Worm (Caenorhabditis elegans) whole organism, late embryonic: ENCODE data around the gene him-4.

Experiments used
- C38D4.7 ChIP-seq: fragments of 200-800 bp; sonication (Bioruptor generic); optimal IDR thresholded peaks from 2 replicates; lab custom pipeline; 2018; ENCODE audit warnings: mild to moderate bottlenecking, missing genetic modification characterization, moderate library complexity, missing compliant biosample characterization
- F13H6.1 ChIP-seq: sonication (generic microtip); optimal IDR thresholded peaks from 2 replicates; lab custom pipeline; 2016; ENCODE audit warnings: missing genetic modification characterization, missing compliant biosample characterization
- T23F11.4 ChIP-seq: fragments of 200-800 bp; sonication (Bioruptor generic); optimal IDR thresholded peaks from 2 replicates; lab custom pipeline; 2018; ENCODE audit warnings: mild to moderate bottlenecking, missing genetic modification characterization, missing compliant biosample characterization
- ama-1 ChIP-seq: fragments of 150-350 bp; optimal IDR thresholded peaks from 2 replicates; lab custom pipeline; 2014
- ceh-18 ChIP-seq: sonication (generic microtip); optimal IDR thresholded peaks from 2 replicates; lab custom pipeline; 2016; ENCODE audit warnings: missing genetic modification characterization, missing compliant biosample characterization
- ceh-19 ChIP-seq: fragments of 200-800 bp; sonication (Bioruptor generic); optimal IDR thresholded peaks from 2 replicates; lab custom pipeline; 2018; ENCODE audit warnings: mild to moderate bottlenecking, missing genetic modification characterization, missing compliant biosample characterization
- ceh-2 ChIP-seq: sonication (generic microtip); optimal IDR thresholded peaks from 2 replicates; lab custom pipeline; 2016; ENCODE audit warnings: missing genotype, missing genetic modification characterization, missing compliant biosample characterization
- ceh-24 ChIP-seq: sonication (generic microtip); optimal IDR thresholded peaks from 2 replicates; lab custom pipeline; 2016; ENCODE audit warnings: mild to moderate bottlenecking, missing genetic modification characterization, missing compliant biosample characterization
- ceh-30 ChIP-seq: fragments of 150-350 bp; optimal IDR thresholded peaks from 2 replicates; lab custom pipeline; 2014; ENCODE audit warnings: missing biosample characterization, missing genetic modification characterization
- ceh-31 ChIP-seq: sonication (generic microtip); optimal IDR thresholded peaks from 2 replicates; lab custom pipeline; 2016; ENCODE audit warnings: missing genetic modification characterization, missing compliant biosample characterization
- ceh-34 ChIP-seq: sonication (generic microtip); optimal IDR thresholded peaks from 2 replicates; lab custom pipeline; 2016; ENCODE audit warnings: mild to moderate bottlenecking, missing genetic modification characterization, missing compliant biosample characterization
- ceh-45 ChIP-seq: fragments of 200-800 bp; sonication (Bioruptor generic); IDR thresholded peaks from 2 replicates; pipeline ENCODE4 v1.3.6; 2022; ENCODE audit warnings: missing genetic modification reagents, missing genetic modification characterization, missing compliant biosample characterization
- ceh-9 ChIP-seq: sonication (generic microtip); optimal IDR thresholded peaks from 2 replicates; lab custom pipeline; 2016; ENCODE audit warnings: mild to moderate bottlenecking, missing genetic modification characterization, inconsistent platforms, missing compliant biosample characterization
- che-1 ChIP-seq: sonication (generic microtip); optimal IDR thresholded peaks from 2 replicates; lab custom pipeline; 2016; ENCODE audit warnings: mild to moderate bottlenecking, missing genetic modification characterization, missing compliant biosample characterization
- dmd-4 ChIP-seq: sonication (generic microtip); optimal IDR thresholded peaks from 2 replicates; lab custom pipeline; 2016; ENCODE audit warnings: borderline replicate concordance, missing genetic modification characterization, missing compliant biosample characterization
- dve-1 ChIP-seq: sonication (generic microtip); optimal IDR thresholded peaks from 2 replicates; lab custom pipeline; 2017; ENCODE audit warnings: antibody characterized with exemption, mild to moderate bottlenecking, missing genetic modification characterization, missing compliant biosample characterization
- elt-2 ChIP-seq: sonication (generic microtip); optimal IDR thresholded peaks from 2 replicates; lab custom pipeline; 2016; ENCODE audit warnings: missing genetic modification reagents, missing genetic modification characterization, missing compliant biosample characterization
- elt-4 ChIP-seq: sonication (generic microtip); optimal IDR thresholded peaks from 2 replicates; lab custom pipeline; 2016; ENCODE audit warnings: missing genetic modification characterization, missing compliant biosample characterization
- fax-1 ChIP-seq: sonication (generic microtip); optimal IDR thresholded peaks from 2 replicates; lab custom pipeline; 2016; ENCODE audit warnings: missing genotype, missing genetic modification characterization, missing compliant biosample characterization
- fkh-10 ChIP-seq: fragments of 150-350 bp; optimal IDR thresholded peaks from 2 replicates; lab custom pipeline; 2014; ENCODE audit warnings: missing biosample characterization, missing genetic modification reagents, missing genetic modification characterization
- gmeb-2 ChIP-seq: sonication (generic microtip); optimal IDR thresholded peaks from 2 replicates; lab custom pipeline; 2016; ENCODE audit warnings: missing genetic modification characterization, inconsistent platforms, missing compliant biosample characterization
- hlh-13 ChIP-seq: fragments of 200-800 bp; sonication (Bioruptor generic); optimal IDR thresholded peaks from 2 replicates; lab custom pipeline; 2018; ENCODE audit warnings: mild to moderate bottlenecking, missing genetic modification characterization, missing compliant biosample characterization
- hlh-15 ChIP-seq: sonication (generic microtip); optimal IDR thresholded peaks from 2 replicates; lab custom pipeline; 2016; ENCODE audit warnings: missing genetic modification characterization, missing compliant biosample characterization
- hlh-6 ChIP-seq: sonication (generic microtip); optimal IDR thresholded peaks from 2 replicates; lab custom pipeline; 2016; ENCODE audit warnings: missing genotype, missing genetic modification characterization, missing compliant biosample characterization
- hlh-8 ChIP-seq: sonication (generic microtip); optimal IDR thresholded peaks from 2 replicates; lab custom pipeline; 2016; ENCODE audit warnings: missing genotype, missing genetic modification characterization, missing compliant biosample characterization
- lim-6 ChIP-seq: sonication (generic microtip); optimal IDR thresholded peaks from 2 replicates; lab custom pipeline; 2016; ENCODE audit warnings: missing genetic modification characterization, missing compliant biosample characterization
- nfya-1 ChIP-seq: sonication (generic microtip); optimal IDR thresholded peaks from 2 replicates; lab custom pipeline; 2017; ENCODE audit warnings: missing genetic modification characterization, mild to moderate bottlenecking, missing compliant biosample characterization, antibody characterized with exemption, moderate library complexity
- npax-4 ChIP-seq: sonication (generic microtip); optimal IDR thresholded peaks from 2 replicates; lab custom pipeline; 2016; ENCODE audit warnings: missing genetic modification characterization, missing compliant biosample characterization
- pag-3 ChIP-seq: sonication (generic microtip); optimal IDR thresholded peaks from 2 replicates; lab custom pipeline; 2016; ENCODE audit warnings: missing compliant biosample characterization, missing genetic modification characterization, borderline replicate concordance
- pat-9 ChIP-seq: fragments of 200-800 bp; sonication (Bioruptor generic); optimal IDR thresholded peaks from 2 replicates; lab custom pipeline; 2018; ENCODE audit warnings: mild to moderate bottlenecking, missing genetic modification characterization, moderate library complexity, missing compliant biosample characterization
- pax-1 ChIP-seq: fragments of 150-350 bp; optimal IDR thresholded peaks from 2 replicates; lab custom pipeline; 2014; ENCODE audit warnings: missing biosample characterization, missing genetic modification characterization
- pha-2 ChIP-seq: sonication (generic microtip); optimal IDR thresholded peaks from 2 replicates; lab custom pipeline; 2017; ENCODE audit warnings: mild to moderate bottlenecking, missing genetic modification characterization, missing compliant biosample characterization
- pha-4 ChIP-seq: fragments of 150-350 bp; optimal IDR thresholded peaks from 2 replicates; lab custom pipeline; 2018; ENCODE audit warnings: missing biosample characterization, missing genetic modification reagents, missing genetic modification characterization
- pqm-1 ChIP-seq: sonication (generic microtip); optimal IDR thresholded peaks from 2 replicates; lab custom pipeline; 2016; ENCODE audit warnings: missing genetic modification characterization, missing compliant biosample characterization
- pros-1 ChIP-seq: fragments of 150-350 bp; optimal IDR thresholded peaks from 2 replicates; lab custom pipeline; 2014; ENCODE audit warnings: missing biosample characterization, missing genetic modification reagents, missing genetic modification characterization
- ref-2 ChIP-seq: sonication (generic microtip); optimal IDR thresholded peaks from 2 replicates; lab custom pipeline; 2016; ENCODE audit warnings: missing genetic modification characterization, missing compliant biosample characterization
- sox-2 ChIP-seq: fragments of 200-800 bp; sonication (Bioruptor generic); IDR thresholded peaks from 2 replicates; pipeline ENCODE4 v1.3.6; 2022; ENCODE audit warnings: missing genetic modification reagents, missing genetic modification characterization, missing compliant biosample characterization
- sox-4 ChIP-seq: sonication (generic microtip); optimal IDR thresholded peaks from 2 replicates; lab custom pipeline; 2017; ENCODE audit warnings: mild to moderate bottlenecking, missing genetic modification characterization, inconsistent platforms, missing compliant biosample characterization
- syd-9 ChIP-seq: sonication (generic microtip); optimal IDR thresholded peaks from 2 replicates; lab custom pipeline; 2016; ENCODE audit warnings: mild to moderate bottlenecking, missing genetic modification characterization, moderate library complexity, missing compliant biosample characterization
- tbx-2 ChIP-seq: sonication (generic microtip); optimal IDR thresholded peaks from 2 replicates; lab custom pipeline; 2016; ENCODE audit warnings: missing genetic modification characterization, missing compliant biosample characterization
- tbx-7 ChIP-seq: sonication (generic microtip); optimal IDR thresholded peaks from 2 replicates; lab custom pipeline; 2016; ENCODE audit warnings: missing genotype, missing genetic modification characterization, missing compliant biosample characterization
- unc-55 ChIP-seq: sonication (generic microtip); optimal IDR thresholded peaks from 2 replicates; lab custom pipeline; 2017; ENCODE audit warnings: missing biosample characterization, missing genetic modification reagents, missing genetic modification characterization
- ztf-16 ChIP-seq: sonication (generic microtip); optimal IDR thresholded peaks from 2 replicates; lab custom pipeline; 2017; ENCODE audit warnings: missing genetic modification characterization, missing compliant biosample characterization

Gene him-4

DNA sequence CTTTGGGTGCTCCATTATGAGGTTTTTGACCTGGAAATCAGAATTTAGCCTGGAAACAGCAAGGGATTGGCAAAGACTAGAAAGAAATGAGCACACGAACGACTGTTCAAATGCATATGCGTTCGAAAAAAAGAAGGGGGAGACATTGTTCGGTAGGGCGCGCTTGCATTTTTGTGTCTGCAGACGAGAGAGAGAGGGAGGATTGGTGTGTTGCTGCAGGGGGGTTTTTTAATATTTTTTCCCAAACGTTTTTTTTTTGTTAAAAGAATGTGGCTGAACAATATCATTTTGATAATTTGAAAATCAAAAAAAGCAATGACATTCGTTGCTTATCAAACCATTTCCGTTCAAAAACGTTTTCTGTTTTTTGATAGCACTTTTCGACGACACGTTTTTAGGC lies 57.0 kb downstream of the him-4 start, which contains the start of gene T09B9.4:
T09B9.4 (minus strand) TSS at position 30 of the 400 bp plus-strand sequence.
- TF ChIP-seq pqm-1 (tag; lab: Kevin White, UChicago): no peak
- TF ChIP-seq dmd-4: no peak
- no peak for TF ChIP-seq C38D4.7 (GFP tag; lab: Kevin White, UChicago)
- no peak for TF ChIP-seq hlh-6 (tag; lab: Kevin White, UChicago)
- no peak for TF ChIP-seq ref-2 (tag; lab: Kevin White, UChicago)
- no peak for TF ChIP-seq pat-9
- TF ChIP-seq che-1 (tag; lab: Kevin White, UChicago): no peak
- no peak for TF ChIP-seq tbx-2
- no peak for TF ChIP-seq ceh-19 (GFP tag; lab: Kevin White, UChicago)
- no peak for TF ChIP-seq elt-2 (tag; lab: Kevin White, UChicago)
- TF ChIP-seq ceh-9: no peak
- no peak for TF ChIP-seq gmeb-2 (tag; lab: Kevin White, UChicago)

DNA sequence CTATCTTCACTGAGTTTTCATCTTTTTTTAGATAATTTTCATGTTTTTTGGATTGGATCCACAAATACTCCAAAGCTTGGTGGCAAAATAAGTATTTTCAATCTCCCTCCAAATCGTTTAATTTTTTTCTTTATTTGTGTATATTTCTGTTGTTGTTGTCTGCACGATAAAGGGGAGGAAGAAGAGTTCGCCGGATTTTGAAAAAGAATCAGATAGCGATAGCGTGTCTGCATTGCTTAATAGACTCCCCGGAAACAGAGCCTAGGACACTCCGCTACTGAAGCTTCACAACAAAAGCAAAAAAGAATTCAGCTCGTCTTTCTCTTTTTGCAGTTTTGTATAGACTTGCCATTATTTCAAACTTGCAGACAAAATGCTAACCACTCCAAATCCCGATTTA lies 60.1 kb downstream of the him-4 start, which contains the start of gene T09B9.5:
T09B9.5 (plus strand) TSS at position 301 of the 400 bp plus-strand sequence.
- TF ChIP-seq ceh-30 (tag; lab: Kevin White, UChicago) (no peak), T23F11.4 (GFP tag; lab: Kevin White, UChicago) (no peak), hlh-15 (tag; lab: Kevin White, UChicago) (no peak), ama-1 (lab: Kevin White, UChicago) (no peak)

DNA sequence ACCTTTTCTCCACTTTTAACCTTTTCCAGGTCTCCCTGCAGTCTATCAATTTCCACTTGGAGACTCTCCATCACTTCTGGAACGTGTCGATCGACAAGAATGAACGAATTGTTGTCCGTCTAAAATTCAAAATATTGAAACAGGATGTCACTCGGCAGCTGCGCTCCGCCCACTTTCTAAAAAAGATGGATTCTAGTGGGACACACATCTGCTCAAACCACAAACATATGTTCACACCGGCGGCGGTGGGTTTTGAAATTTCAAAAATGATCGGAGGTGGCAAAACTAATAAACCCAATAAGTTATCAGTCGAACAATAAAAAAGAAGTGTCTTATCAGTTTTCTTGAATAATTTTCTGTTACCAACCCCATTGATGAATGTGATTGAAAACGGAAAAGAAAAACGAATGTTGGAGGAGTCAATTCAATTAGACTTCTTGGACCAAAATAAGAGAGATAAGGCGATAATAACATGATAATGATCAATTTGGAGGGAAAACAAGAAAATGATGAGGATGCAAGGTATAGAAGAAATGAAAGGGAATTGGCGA lies 65.1 kb downstream of the him-4 start:
- no peak for TF ChIP-seq npax-4 (tag; lab: Kevin White, UChicago)
- TF ChIP-seq hlh-8 (tag; lab: Kevin White, UChicago): no peak
- no peak for TF ChIP-seq ceh-45 (GFP tag; lab: Robert Waterston, UW)
- no peak for TF ChIP-seq ama-1 (lab: Kevin White, UChicago)
- TF ChIP-seq sox-2: no peak
- no peak for TF ChIP-seq tbx-7 (tag; lab: Kevin White, UChicago)
- TF ChIP-seq F13H6.1 (tag; lab: Kevin White, UChicago): no peak
- TF ChIP-seq ceh-24 (tag; lab: Kevin White, UChicago): no peak
- TF ChIP-seq elt-4 (tag; lab: Kevin White, UChicago): no peak
- TF ChIP-seq ceh-19 (GFP tag; lab: Kevin White, UChicago): no peak
- no peak for TF ChIP-seq ceh-31 (tag; lab: Kevin White, UChicago)
- no peak for TF ChIP-seq hlh-6 (tag; lab: Kevin White, UChicago)
- TF ChIP-seq che-1 (tag; lab: Kevin White, UChicago): no peak
- no peak for TF ChIP-seq hlh-13 (GFP tag; lab: Kevin White, UChicago)
- TF ChIP-seq lim-6 (tag; lab: Kevin White, UChicago): no peak
- TF ChIP-seq fkh-10 (GFP tag; lab: Kevin White, UChicago): no peak
- no peak for TF ChIP-seq C38D4.7 (GFP tag; lab: Kevin White, UChicago)
- TF ChIP-seq nfya-1 (tag; lab: Kevin White, UChicago): no peak

DNA sequence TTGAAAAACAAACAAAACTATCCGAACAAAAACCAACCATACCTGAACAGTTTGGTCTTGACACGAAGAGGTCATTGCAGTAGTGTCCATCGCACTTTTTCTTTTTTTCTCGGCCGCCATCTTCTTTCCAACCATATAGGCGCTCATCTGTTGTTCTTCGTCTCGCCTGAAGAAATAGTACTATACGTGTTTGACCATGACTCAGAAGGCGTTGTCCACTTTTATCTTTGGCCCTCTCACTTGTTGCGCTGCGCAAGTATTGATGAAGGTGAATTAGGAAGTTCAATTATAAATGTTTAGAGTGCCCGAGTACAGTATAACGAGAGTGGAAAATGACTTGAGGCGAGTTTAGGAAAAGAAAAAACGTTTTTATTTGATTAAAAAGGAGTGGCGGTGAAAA lies 68.5 kb downstream of the him-4 start:
- TF ChIP-seq npax-4 (tag; lab: Kevin White, UChicago) (no peak), ceh-30 (tag; lab: Kevin White, UChicago) (no peak), pha-2 (no peak), hlh-6 (tag; lab: Kevin White, UChicago) (no peak), syd-9 (tag; lab: Kevin White, UChicago) (no peak), pqm-1 (tag; lab: Kevin White, UChicago) (no peak), ceh-45 (GFP tag; lab: Robert Waterston, UW) (no peak)
- TF ChIP-seq, all 69 proteins: peak for 0

DNA sequence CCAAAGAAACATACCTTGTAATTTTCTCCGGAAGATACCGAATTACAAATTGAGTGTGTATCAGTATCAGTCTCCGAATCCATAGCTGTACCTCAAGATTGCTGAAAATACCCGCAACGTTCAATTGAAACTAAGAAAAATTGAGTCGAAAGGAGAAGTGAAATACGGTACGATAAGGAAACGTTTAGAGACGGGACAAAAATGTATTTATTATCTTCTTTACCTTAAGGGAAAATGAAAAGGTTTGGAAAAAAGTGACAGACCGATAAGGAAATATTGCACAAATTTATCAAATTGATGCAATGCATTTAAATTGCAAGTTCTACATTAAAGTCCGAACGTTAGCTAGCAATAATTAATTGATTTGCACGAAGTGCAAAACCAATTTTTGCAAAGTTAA lies 71.7 kb downstream of the him-4 start, which contains the start of gene F36G3.1:
F36G3.1 (minus strand) TSS at position 101 of the 400 bp plus-strand sequence.
- no peak for TF ChIP-seq dve-1 (tag; lab: Kevin White, UChicago)
- no peak for TF ChIP-seq ref-2 (tag; lab: Kevin White, UChicago)
- TF ChIP-seq ceh-2 (tag; lab: Kevin White, UChicago): no peak
- no peak for TF ChIP-seq fax-1 (tag; lab: Kevin White, UChicago)
- no peak for TF ChIP-seq pax-1
- TF ChIP-seq pros-1 (tag; lab: Kevin White, UChicago): no peak
- no peak for TF ChIP-seq fkh-10 (GFP tag; lab: Kevin White, UChicago)
- no peak for TF ChIP-seq unc-55 (GFP tag; lab: Kevin White, UChicago)
- TF ChIP-seq ceh-34 (tag; lab: Kevin White, UChicago): no peak
- TF ChIP-seq pha-4 (tag; lab: Kevin White, UChicago): no peak
- no peak for TF ChIP-seq lim-6 (tag; lab: Kevin White, UChicago)
- no peak for TF ChIP-seq sox-4 (tag; lab: Kevin White, UChicago)
- TF ChIP-seq ztf-16 (tag; lab: Kevin White, UChicago): no peak
- no peak for TF ChIP-seq ama-1 (lab: Kevin White, UChicago)
- no peak for TF ChIP-seq ceh-18 (tag; lab: Kevin White, UChicago)
- TF ChIP-seq pag-3 (tag; lab: Kevin White, UChicago): no peak
- no peak for TF ChIP-seq tbx-2
- TF ChIP-seq ceh-31 (tag; lab: Kevin White, UChicago): no peak
- TF ChIP-seq, all 69 proteins: peak for 0
